Worm (Caenorhabditis elegans): ENCODE data around the gene ceh-31.

DNA sequence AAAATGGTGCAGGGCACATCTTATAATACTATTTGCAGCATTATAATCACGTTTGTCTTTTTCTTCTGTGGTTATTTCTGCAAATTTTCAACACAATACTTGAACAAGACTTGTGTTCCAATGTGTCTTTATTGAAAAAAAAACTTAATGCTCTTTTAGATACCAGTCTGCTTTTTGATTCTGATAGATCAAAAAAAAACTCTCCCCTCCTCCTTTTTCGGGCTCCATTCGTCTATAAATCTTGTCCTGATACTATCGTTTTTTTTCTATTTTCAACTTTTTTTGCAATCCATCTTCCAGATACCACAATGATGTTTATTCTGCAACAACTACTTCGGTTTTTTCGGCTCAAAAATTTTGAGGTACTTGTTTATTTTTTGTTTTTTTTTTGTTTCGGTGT, 10.6 kb upstream of the ceh-31 start, which contains the start of gene twk-16:
- TF ChIP-seq nhr-10 (tag; optimal IDR thresholded peaks at IDR 0.05): no peak
- no peak for TF ChIP-seq ztf-4 (tag; optimal IDR thresholded peaks at IDR 0.05)
- TF ChIP-seq lsy-2 (tag; optimal IDR thresholded peaks at IDR 0.05): no peak
- no peak for TF ChIP-seq R02D3.7 (tag; optimal IDR thresholded peaks at IDR 0.05)
- TF ChIP-seq skn-1 (tag; optimal IDR thresholded peaks at IDR 0.05): no peak
- no peak for TF ChIP-seq snpc-4 (tag; optimal IDR thresholded peaks at IDR 0.05)
- no peak for TF ChIP-seq crh-2 (tag; optimal IDR thresholded peaks at IDR 0.05)
- no peak for TF ChIP-seq zag-1 (tag; optimal IDR thresholded peaks at IDR 0.05)
- TF ChIP-seq blmp-1 (tag; optimal IDR thresholded peaks at IDR 0.05; ENCODE audit: insufficient read depth): no peak
- no peak for TF ChIP-seq aly-2 (tag; optimal IDR thresholded peaks at IDR 0.05)
- no peak for TF ChIP-seq egl-27 (tag; optimal IDR thresholded peaks at IDR 0.05)
- no peak for TF ChIP-seq ama-1 (optimal IDR thresholded peaks at IDR 0.05)
- no peak for TF ChIP-seq unc-55 (GFP tag; optimal IDR thresholded peaks at IDR 0.05)
- no peak for TF ChIP-seq ztf-11 (tag; optimal IDR thresholded peaks at IDR 0.05)

Measured in whole organism, L2 larva.